Worm (Caenorhabditis elegans) whole organism, young adult: ENCODE measurements around the gene F36A4.4.

Source experiments
- B0035.1 ChIP-seq: sonication (generic microtip); optimal IDR thresholded peaks from 2 replicates; lab custom pipeline; 2016; ENCODE audit warnings: missing genetic modification characterization, mild to moderate bottlenecking, missing compliant biosample characterization, missing genotype, missing genetic modification reagents
- D2030.7 ChIP-seq: fragments of 200-800 bp; sonication (Bioruptor generic); IDR thresholded peaks from 2 replicates; pipeline ENCODE4 v1.3.6; 2022; ENCODE audit warnings: missing genetic modification reagents, missing genetic modification characterization, missing compliant biosample characterization
- F37B4.10 ChIP-seq: fragments of 200-800 bp; sonication (Bioruptor generic); IDR thresholded peaks from 2 replicates; pipeline ENCODE4 v1.3.6; 2022; ENCODE audit warnings: missing genetic modification characterization, missing compliant biosample characterization
- F57A8.1 ChIP-seq: fragments of 200-800 bp; sonication (Bioruptor generic); optimal IDR thresholded peaks from 2 replicates; lab custom pipeline; 2018; ENCODE audit warnings: mild to moderate bottlenecking, missing genetic modification characterization, moderate library complexity, missing compliant biosample characterization
- F57C9.4 ChIP-seq: sonication (generic microtip); optimal IDR thresholded peaks from 2 replicates; lab custom pipeline; 2017; ENCODE audit warnings: mild to moderate bottlenecking, missing genetic modification characterization, missing compliant biosample characterization
- K12H6.12 ChIP-seq: fragments of 200-800 bp; sonication (Bioruptor generic); optimal IDR thresholded peaks from 2 replicates; lab custom pipeline; 2018; ENCODE audit warnings: mild to moderate bottlenecking, missing genetic modification characterization, missing compliant biosample characterization
- T26A5.8 ChIP-seq: sonication (generic microtip); optimal IDR thresholded peaks from 2 replicates; lab custom pipeline; 2016; ENCODE audit warnings: missing genetic modification characterization, missing compliant biosample characterization
- Y56A3A.18 ChIP-seq: fragments of 200-800 bp; sonication (Bioruptor generic); IDR thresholded peaks from 2 replicates; pipeline ENCODE4 v1.3.6; 2022; ENCODE audit warnings: missing genetic modification reagents, missing genetic modification characterization, missing compliant biosample characterization
- Y95B8A.8 ChIP-seq: fragments of 200-800 bp; sonication (Bioruptor generic); IDR thresholded peaks from 2 replicates; pipeline ENCODE4 v1.3.6; 2022; ENCODE audit warnings: missing genetic modification reagents, missing genetic modification characterization, missing compliant biosample characterization
- ZK185.1 ChIP-seq: sonication (generic microtip); optimal IDR thresholded peaks from 2 replicates; lab custom pipeline; 2016; ENCODE audit warnings: mild to moderate bottlenecking, missing genetic modification characterization, missing compliant biosample characterization; ENCODE audit not compliant: poor library complexity, severe bottlenecking
- aptf-2 ChIP-seq: fragments of 200-800 bp; sonication (Bioruptor generic); conservative IDR thresholded peaks from 2 replicates; pipeline ENCODE4 v1.3.6; 2022; ENCODE audit warnings: missing genetic modification reagents, missing genetic modification characterization, missing compliant biosample characterization
- aptf-3 ChIP-seq: fragments of 200-800 bp; sonication (Bioruptor generic); IDR thresholded peaks from 2 replicates; pipeline ENCODE4 v1.3.6; 2022; ENCODE audit warnings: missing genetic modification characterization, missing compliant biosample characterization
- atf-7 ChIP-seq: sonication (generic microtip); optimal IDR thresholded peaks from 2 replicates; lab custom pipeline; 2017; ENCODE audit warnings: mild to moderate bottlenecking, missing genetic modification characterization, missing compliant biosample characterization
- athp-1 ChIP-seq: sonication (generic microtip); optimal IDR thresholded peaks from 2 replicates; lab custom pipeline; 2017; ENCODE audit warnings: mild to moderate bottlenecking, missing genetic modification characterization, missing compliant biosample characterization
- attf-5 ChIP-seq: fragments of 200-800 bp; sonication (Bioruptor generic); optimal IDR thresholded peaks from 2 replicates; lab custom pipeline; 2018; ENCODE audit warnings: mild to moderate bottlenecking, missing genetic modification characterization, missing compliant biosample characterization
- ceh-27 ChIP-seq: fragments of 200-800 bp; sonication (Bioruptor generic); optimal IDR thresholded peaks from 2 replicates; lab custom pipeline; 2018; ENCODE audit warnings: mild to moderate bottlenecking, missing genetic modification characterization, moderate library complexity, missing compliant biosample characterization
- ceh-40 ChIP-seq: fragments of 200-800 bp; sonication (Bioruptor generic); IDR thresholded peaks from 2 replicates; pipeline ENCODE4 v1.3.6; 2022; ENCODE audit warnings: missing genetic modification characterization, missing compliant biosample characterization
- ceh-79 ChIP-seq: sonication (generic microtip); optimal IDR thresholded peaks from 2 replicates; lab custom pipeline; 2017; ENCODE audit warnings: mild to moderate bottlenecking, missing genetic modification characterization, missing compliant biosample characterization
- dox-1 ChIP-seq: fragments of 200-800 bp; sonication (Bioruptor generic); IDR thresholded peaks from 2 replicates; pipeline ENCODE4 v1.3.6; 2022; ENCODE audit warnings: missing genetic modification reagents, missing genetic modification characterization, missing compliant biosample characterization
- efl-1 ChIP-seq: fragments of 150-350 bp; optimal IDR thresholded peaks from 2 replicates; lab custom pipeline; 2014; ENCODE audit warnings: missing biosample characterization, missing genetic modification reagents, missing genetic modification characterization
- gei-17 ChIP-seq: fragments of 200-800 bp; sonication (Bioruptor generic); optimal IDR thresholded peaks from 2 replicates; lab custom pipeline; 2018; ENCODE audit warnings: mild to moderate bottlenecking, missing genetic modification characterization, missing compliant biosample characterization
- him-1 ChIP-seq: sonication (generic microtip); optimal IDR thresholded peaks from 2 replicates; lab custom pipeline; 2016; ENCODE audit warnings: missing genotype, missing genetic modification reagents, missing genetic modification characterization, missing compliant biosample characterization
- hlh-12 ChIP-seq: sonication (generic microtip); optimal IDR thresholded peaks from 2 replicates; lab custom pipeline; 2016; ENCODE audit warnings: missing genetic modification characterization, missing compliant biosample characterization
- lin-26 ChIP-seq: fragments of 200-800 bp; sonication (Bioruptor generic); IDR thresholded peaks from 2 replicates; pipeline ENCODE4 v1.3.6; 2022; ENCODE audit warnings: missing genetic modification reagents, missing genetic modification characterization, missing compliant biosample characterization
- lsl-1 ChIP-seq: fragments of 200-800 bp; sonication (Bioruptor generic); optimal IDR thresholded peaks from 2 replicates; lab custom pipeline; 2018; ENCODE audit warnings: mild to moderate bottlenecking, missing genetic modification characterization, moderate library complexity, missing compliant biosample characterization
- madf-10 ChIP-seq: sonication (generic microtip); optimal IDR thresholded peaks from 2 replicates; lab custom pipeline; 2016; ENCODE audit warnings: mild to moderate bottlenecking, missing genetic modification characterization, missing compliant biosample characterization
- madf-6 ChIP-seq: fragments of 200-800 bp; sonication (Bioruptor generic); IDR thresholded peaks from 2 replicates; pipeline ENCODE4 v1.3.6; 2022; ENCODE audit warnings: missing genetic modification reagents, missing genetic modification characterization, missing compliant biosample characterization
- madf-8 ChIP-seq: fragments of 200-800 bp; sonication (Bioruptor generic); conservative IDR thresholded peaks from 2 replicates; pipeline ENCODE4 v1.3.6; 2022; ENCODE audit warnings: missing genetic modification reagents, missing genetic modification characterization, missing compliant biosample characterization
- mcd-1 ChIP-seq: fragments of 200-800 bp; sonication (Bioruptor generic); IDR thresholded peaks from 2 replicates; pipeline ENCODE4 v1.3.6; 2022; ENCODE audit warnings: missing genetic modification reagents, missing genetic modification characterization, missing compliant biosample characterization
- mel-28 ChIP-seq: sonication (generic microtip); optimal IDR thresholded peaks from 2 replicates; lab custom pipeline; 2016; ENCODE audit warnings: borderline replicate concordance, mild to moderate bottlenecking, missing genetic modification characterization, missing compliant biosample characterization
- mes-4 ChIP-seq: sonication (generic microtip); optimal IDR thresholded peaks from 2 replicates; lab custom pipeline; 2016; ENCODE audit warnings: missing genotype, missing genetic modification characterization, missing compliant biosample characterization
- nhr-179 ChIP-seq: sonication (generic microtip); optimal IDR thresholded peaks from 2 replicates; lab custom pipeline; 2016; ENCODE audit warnings: mild to moderate bottlenecking, missing genetic modification characterization, missing compliant biosample characterization
- nhr-27 ChIP-seq: fragments of 200-800 bp; sonication (Bioruptor generic); optimal IDR thresholded peaks from 2 replicates; lab custom pipeline; 2018; ENCODE audit warnings: mild to moderate bottlenecking, missing genetic modification characterization, moderate library complexity, missing compliant biosample characterization
- nhr-90 ChIP-seq: sonication (generic microtip); optimal IDR thresholded peaks from 2 replicates; lab custom pipeline; 2016; ENCODE audit warnings: missing genotype, mild to moderate bottlenecking, missing genetic modification characterization, missing compliant biosample characterization
- repo-1 ChIP-seq: sonication (generic microtip); optimal IDR thresholded peaks from 2 replicates; lab custom pipeline; 2017; ENCODE audit warnings: mild to moderate bottlenecking, missing genetic modification characterization, missing compliant biosample characterization
- snpc-1.3 ChIP-seq: sonication (generic microtip); optimal IDR thresholded peaks from 2 replicates; lab custom pipeline; 2017; ENCODE audit warnings: missing genetic modification characterization, mild to moderate bottlenecking, missing compliant biosample characterization, antibody characterized with exemption, moderate library complexity, missing genotype, missing genetic modification reagents; ENCODE audit not compliant: insufficient read depth
- ztf-26 ChIP-seq: sonication (generic microtip); optimal IDR thresholded peaks from 2 replicates; lab custom pipeline; 2017; ENCODE audit warnings: missing genetic modification characterization, missing compliant biosample characterization
- ztf-28 ChIP-seq: fragments of 200-800 bp; sonication (Bioruptor generic); IDR thresholded peaks from 2 replicates; pipeline ENCODE4 v1.3.6; 2022; ENCODE audit warnings: missing genetic modification reagents, missing genetic modification characterization, missing compliant biosample characterization

Gene F36A4.4

DNA sequence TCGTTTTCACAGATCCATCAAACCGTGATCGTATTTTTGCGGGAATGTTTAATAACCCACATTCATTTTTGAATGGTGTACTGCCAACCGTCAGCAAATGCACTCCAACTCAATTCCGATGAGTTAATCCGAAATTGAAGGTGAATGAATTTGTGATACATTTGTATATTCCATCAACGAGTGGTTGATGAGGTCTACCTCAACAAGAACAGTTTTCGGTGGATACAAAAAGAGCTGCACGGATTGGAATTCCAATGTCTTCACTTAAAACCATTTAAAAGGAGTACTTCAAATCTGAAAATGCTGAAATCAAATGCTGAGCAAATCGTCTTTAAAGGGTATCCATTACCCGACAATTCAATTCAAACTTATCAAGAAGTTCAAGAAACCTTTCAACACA lies 21.8 kb downstream of the F36A4.4 start, which contains the start of gene F15E6.5:
F15E6.5 (plus strand) TSS at position 301 of the 400 bp plus-strand sequence.
- TF ChIP-seq Y56A3A.18 (GFP tag; lab: Robert Waterston, UW) (no peak), Y95B8A.8 (GFP tag; lab: Robert Waterston, UW) (no peak), repo-1 (no peak), atf-7 (no peak), lsl-1 (GFP tag; lab: Kevin White, UChicago) (no peak), gei-17 (GFP tag; lab: Kevin White, UChicago) (no peak), ceh-79 (tag; lab: Kevin White, UChicago) (no peak), attf-5 (GFP tag; lab: Kevin White, UChicago) (no peak), madf-10 (no peak)

DNA sequence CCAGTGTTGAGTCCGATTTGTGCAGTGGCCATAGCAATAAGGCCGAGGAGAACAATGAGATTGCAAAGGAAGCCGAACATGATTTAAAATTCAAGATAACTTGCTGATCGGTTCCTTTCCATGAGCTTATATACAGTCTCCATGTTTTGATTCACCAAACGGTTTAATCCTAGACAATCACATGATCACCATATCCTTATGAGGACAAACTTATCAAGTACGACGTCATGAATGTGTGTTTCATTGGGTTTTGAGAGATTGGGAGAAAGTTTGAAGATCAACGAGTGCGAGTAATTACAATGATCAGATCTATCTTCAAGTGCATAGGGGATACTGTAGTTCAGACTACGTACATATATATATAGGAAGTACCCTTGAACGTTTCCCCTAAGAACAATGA lies 23.1 kb downstream of the F36A4.4 start, which contains the start of gene dct-7:
dct-7 (minus strand) TSS at position 101 of the 400 bp plus-strand sequence.
- no peak for TF ChIP-seq mel-28 (tag; lab: Kevin White, UChicago)
- no peak for TF ChIP-seq madf-6
- no peak for TF ChIP-seq ZK185.1
- TF ChIP-seq ztf-28 (GFP tag; lab: Robert Waterston, UW), result no peak
- no peak for TF ChIP-seq mcd-1 (GFP tag; lab: Robert Waterston, UW)
- no peak for TF ChIP-seq F57A8.1 (GFP tag; lab: Kevin White, UChicago)
- TF ChIP-seq repo-1, result no peak
- no peak for TF ChIP-seq dox-1
- TF ChIP-seq hlh-12 (tag; lab: Kevin White, UChicago), result no peak
- no peak for TF ChIP-seq F37B4.10 (GFP tag; lab: Robert Waterston, UW)

DNA sequence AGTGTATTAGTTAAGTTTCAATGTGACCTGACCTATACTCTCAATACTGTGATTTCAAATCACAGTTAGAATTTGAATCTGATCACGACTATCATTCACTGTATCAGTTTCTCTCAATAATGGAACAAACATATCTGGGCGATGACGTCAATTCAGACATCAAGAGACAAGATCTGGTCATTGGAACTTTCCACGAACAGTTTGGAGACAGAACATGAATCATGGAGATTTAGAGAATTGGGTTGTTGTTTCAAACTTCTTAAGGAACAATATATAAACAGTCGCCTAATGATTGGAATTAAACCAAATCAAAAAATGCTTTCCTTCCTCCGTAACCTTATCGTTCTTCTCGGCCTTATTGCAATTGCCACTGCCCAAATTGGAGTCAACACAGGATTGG lies 23.8 kb downstream of the F36A4.4 start, which contains the start of gene F15E6.4:
F15E6.4 (plus strand) TSS at position 301 of the 400 bp plus-strand sequence.
- no peak for TF ChIP-seq mes-4 (tag; lab: Kevin White, UChicago)
- no peak for TF ChIP-seq T26A5.8
- no peak for TF ChIP-seq ztf-26 (tag; lab: Kevin White, UChicago)
- no peak for TF ChIP-seq snpc-1.3
- TF ChIP-seq madf-8 (GFP tag; lab: Robert Waterston, UW), result no peak

DNA sequence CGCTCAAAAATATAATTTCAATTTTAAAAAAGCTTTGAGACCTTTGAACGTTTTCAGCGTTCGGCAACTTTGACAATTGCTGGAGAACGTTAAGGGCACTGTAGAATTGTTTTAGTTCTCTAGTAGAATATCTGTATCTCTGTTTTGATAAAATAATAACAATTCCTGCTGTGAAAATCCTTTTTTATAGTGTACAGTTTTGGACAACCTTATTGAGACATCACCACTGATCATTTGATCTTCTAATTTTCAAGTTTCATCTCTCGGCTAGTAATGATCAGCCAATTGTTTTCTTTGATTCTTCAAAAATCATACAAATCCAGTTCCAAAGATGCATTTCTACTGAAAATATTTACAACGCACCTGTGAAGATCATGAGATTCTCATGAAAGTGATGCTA lies 25.1 kb downstream of the F36A4.4 start, which contains the start of gene F15E6.10:
F15E6.10 (plus strand) TSS at position 301 of the 400 bp plus-strand sequence.
- no peak for TF ChIP-seq him-1 (tag; lab: Kevin White, UChicago)
- no peak for TF ChIP-seq Y56A3A.18 (GFP tag; lab: Robert Waterston, UW)
- TF ChIP-seq nhr-179 (tag; lab: Kevin White, UChicago), result no peak
- no peak for TF ChIP-seq nhr-27 (tag; lab: Kevin White, UChicago)
- no peak for TF ChIP-seq dox-1
- no peak for TF ChIP-seq B0035.1 (tag; lab: Kevin White, UChicago)
- no peak for TF ChIP-seq D2030.7
- no peak for TF ChIP-seq nhr-90
- TF ChIP-seq ceh-27 (GFP tag; lab: Kevin White, UChicago), result no peak
- TF ChIP-seq efl-1, result no peak
- TF ChIP-seq athp-1 (tag; lab: Kevin White, UChicago), result no peak
- no peak for TF ChIP-seq aptf-3
- no peak for TF ChIP-seq ceh-40 (GFP tag; lab: Robert Waterston, UW)
- no peak for TF ChIP-seq K12H6.12 (tag; lab: Kevin White, UChicago)
- no peak for TF ChIP-seq atf-7
- TF ChIP-seq lin-26, result no peak
- no peak for TF ChIP-seq F57C9.4 (tag; lab: Kevin White, UChicago)
- TF ChIP-seq madf-6, result no peak
- TF ChIP-seq aptf-2 (GFP tag; lab: Robert Waterston, UW), result no peak
